Worm (Caenorhabditis elegans) whole organism, young adult: ENCODE results near the gene fbn-1.

Source experiments
- B0019.2 ChIP-seq: fragments of 200-800 bp; sonication (Bioruptor generic); conservative IDR thresholded peaks from 2 replicates; pipeline ENCODE4 v1.3.6; 2022; ENCODE audit warnings: missing genetic modification reagents, missing genetic modification characterization, missing compliant biosample characterization
- B0035.1 ChIP-seq: sonication (generic microtip); optimal IDR thresholded peaks from 2 replicates; lab custom pipeline; 2016; ENCODE audit warnings: missing genetic modification characterization, mild to moderate bottlenecking, missing compliant biosample characterization, missing genotype, missing genetic modification reagents
- F23B12.7 ChIP-seq: sonication (generic microtip); optimal IDR thresholded peaks from 2 replicates; lab custom pipeline; 2017; ENCODE audit warnings: missing genetic modification characterization, mild to moderate bottlenecking, missing compliant biosample characterization, antibody characterized with exemption, moderate library complexity; ENCODE audit not compliant: insufficient read depth
- F33H1.4 ChIP-seq: fragments of 200-800 bp; sonication (Bioruptor generic); IDR thresholded peaks from 2 replicates; pipeline ENCODE4 v1.3.6; 2022; ENCODE audit warnings: missing genetic modification reagents, missing genetic modification characterization, missing compliant biosample characterization
- F49E8.2 ChIP-seq: sonication (generic microtip); optimal IDR thresholded peaks from 3 replicates; lab custom pipeline; 2017; ENCODE audit warnings: missing genetic modification characterization, mild to moderate bottlenecking, missing compliant biosample characterization, antibody characterized with exemption, moderate library complexity; ENCODE audit not compliant: insufficient read depth
- F57A8.1 ChIP-seq: fragments of 200-800 bp; sonication (Bioruptor generic); optimal IDR thresholded peaks from 2 replicates; lab custom pipeline; 2018; ENCODE audit warnings: mild to moderate bottlenecking, missing genetic modification characterization, moderate library complexity, missing compliant biosample characterization
- K11D2.4 ChIP-seq: fragments of 200-800 bp; sonication (Bioruptor generic); IDR thresholded peaks from 2 replicates; pipeline ENCODE4 v1.3.6; 2022; ENCODE audit warnings: missing genetic modification reagents, missing genetic modification characterization, missing compliant biosample characterization
- K12H6.12 ChIP-seq: fragments of 200-800 bp; sonication (Bioruptor generic); optimal IDR thresholded peaks from 2 replicates; lab custom pipeline; 2018; ENCODE audit warnings: mild to moderate bottlenecking, missing genetic modification characterization, missing compliant biosample characterization
- Y53G8AR.9 ChIP-seq: fragments of 200-800 bp; sonication (Bioruptor generic); conservative IDR thresholded peaks from 2 replicates; pipeline ENCODE4 v1.3.6; 2022; ENCODE audit warnings: missing genetic modification reagents, missing genetic modification characterization, missing compliant biosample characterization
- aptf-3 ChIP-seq: fragments of 200-800 bp; sonication (Bioruptor generic); IDR thresholded peaks from 2 replicates; pipeline ENCODE4 v1.3.6; 2022; ENCODE audit warnings: missing genetic modification characterization, missing compliant biosample characterization
- athp-1 ChIP-seq: sonication (generic microtip); optimal IDR thresholded peaks from 2 replicates; lab custom pipeline; 2017; ENCODE audit warnings: mild to moderate bottlenecking, missing genetic modification characterization, missing compliant biosample characterization
- attf-3 ChIP-seq: fragments of 200-800 bp; sonication (Bioruptor generic); conservative IDR thresholded peaks from 2 replicates; pipeline ENCODE4 v1.3.6; 2022; ENCODE audit warnings: missing genetic modification reagents, missing genetic modification characterization, missing compliant biosample characterization
- attf-5 ChIP-seq: fragments of 200-800 bp; sonication (Bioruptor generic); optimal IDR thresholded peaks from 2 replicates; lab custom pipeline; 2018; ENCODE audit warnings: mild to moderate bottlenecking, missing genetic modification characterization, missing compliant biosample characterization
- attf-6 ChIP-seq: fragments of 200-800 bp; sonication (Bioruptor generic); IDR thresholded peaks from 2 replicates; pipeline ENCODE4 v1.3.6; 2022; ENCODE audit warnings: missing genetic modification reagents, missing genetic modification characterization, missing compliant biosample characterization
- cebp-1 ChIP-seq, 2 experiments: fragments of 200-800 bp in 1 of 2; sonication (Bioruptor generic) in 1 of 2; sonication (generic microtip) in 1 of 2; IDR thresholded peaks in 1 of 2; optimal IDR thresholded peaks in 1 of 2; 2 replicates each; pipeline versions ENCODE4 v1.3.6 to Lab custom; 2017 to 2022; ENCODE audit warnings: missing compliant biosample characterization in 2 of 2, missing genetic modification characterization in 2 of 2, mild to moderate bottlenecking in 1 of 2, missing genetic modification reagents in 1 of 2, moderate library complexity in 1 of 2
- ceh-100 ChIP-seq: fragments of 200-800 bp; sonication (Bioruptor generic); IDR thresholded peaks from 2 replicates; pipeline ENCODE4 v1.3.6; 2022; ENCODE audit warnings: missing genetic modification reagents, missing genetic modification characterization, missing compliant biosample characterization
- ceh-27 ChIP-seq: fragments of 200-800 bp; sonication (Bioruptor generic); optimal IDR thresholded peaks from 2 replicates; lab custom pipeline; 2018; ENCODE audit warnings: mild to moderate bottlenecking, missing genetic modification characterization, moderate library complexity, missing compliant biosample characterization
- ceh-91 ChIP-seq: fragments of 200-800 bp; sonication (Bioruptor generic); IDR thresholded peaks from 2 replicates; pipeline ENCODE4 v1.3.6; 2022; ENCODE audit warnings: missing genetic modification reagents, missing genetic modification characterization, missing compliant biosample characterization
- chd-7 ChIP-seq: sonication (generic microtip); optimal IDR thresholded peaks from 2 replicates; lab custom pipeline; 2016; ENCODE audit warnings: mild to moderate bottlenecking, missing genetic modification characterization, moderate library complexity, missing compliant biosample characterization
- efl-1 ChIP-seq: fragments of 150-350 bp; optimal IDR thresholded peaks from 2 replicates; lab custom pipeline; 2014; ENCODE audit warnings: missing biosample characterization, missing genetic modification reagents, missing genetic modification characterization
- egl-18 ChIP-seq: fragments of 200-800 bp; sonication (Bioruptor generic); IDR thresholded peaks from 2 replicates; pipeline ENCODE4 v1.3.6; 2022; ENCODE audit warnings: missing genetic modification reagents, missing genetic modification characterization, missing compliant biosample characterization
- egl-44 ChIP-seq: fragments of 200-800 bp; sonication (Bioruptor generic); IDR thresholded peaks from 2 replicates; pipeline ENCODE4 v1.3.6; 2022; ENCODE audit warnings: missing genetic modification reagents, missing genetic modification characterization, missing compliant biosample characterization
- egrh-3 ChIP-seq: fragments of 200-800 bp; sonication (Bioruptor generic); IDR thresholded peaks from 2 replicates; pipeline ENCODE4 v1.3.6; 2022; ENCODE audit warnings: missing genetic modification reagents, missing genetic modification characterization, missing compliant biosample characterization
- him-1 ChIP-seq: sonication (generic microtip); optimal IDR thresholded peaks from 2 replicates; lab custom pipeline; 2016; ENCODE audit warnings: missing genotype, missing genetic modification reagents, missing genetic modification characterization, missing compliant biosample characterization
- hlh-12 ChIP-seq: sonication (generic microtip); optimal IDR thresholded peaks from 2 replicates; lab custom pipeline; 2016; ENCODE audit warnings: missing genetic modification characterization, missing compliant biosample characterization
- hlh-26 ChIP-seq: fragments of 200-800 bp; sonication (Bioruptor generic); conservative IDR thresholded peaks from 2 replicates; pipeline ENCODE4 v1.3.6; 2022; ENCODE audit warnings: missing genetic modification reagents, missing genetic modification characterization, missing compliant biosample characterization
- hmg-1.2 ChIP-seq: fragments of 200-800 bp; sonication (Bioruptor generic); IDR thresholded peaks from 2 replicates; pipeline ENCODE4 v1.3.6; 2022; ENCODE audit warnings: missing genetic modification reagents, missing genetic modification characterization, missing compliant biosample characterization
- hsf-1 ChIP-seq: fragments of 200-800 bp; sonication (Bioruptor generic); IDR thresholded peaks from 2 replicates; pipeline ENCODE4 v1.3.6; 2022; ENCODE audit warnings: missing genetic modification reagents, missing genetic modification characterization, missing compliant biosample characterization
- let-526 ChIP-seq: fragments of 200-800 bp; sonication (Bioruptor generic); IDR thresholded peaks from 2 replicates; pipeline ENCODE4 v1.3.6; 2022; ENCODE audit warnings: missing genetic modification reagents, missing genetic modification characterization, missing compliant biosample characterization
- lin-26 ChIP-seq: fragments of 200-800 bp; sonication (Bioruptor generic); IDR thresholded peaks from 2 replicates; pipeline ENCODE4 v1.3.6; 2022; ENCODE audit warnings: missing genetic modification reagents, missing genetic modification characterization, missing compliant biosample characterization
- lin-35 ChIP-seq, 3 experiments: fragments of 150-350 bp in 2 of 3; sonication (generic microtip) in 1 of 3; optimal IDR thresholded peaks; 2 replicates each; lab custom pipeline; 2014 to 2018; ENCODE audit warnings: missing biosample characterization in 3 of 3, missing genetic modification characterization in 3 of 3, missing genetic modification reagents in 3 of 3
- madf-6 ChIP-seq: fragments of 200-800 bp; sonication (Bioruptor generic); IDR thresholded peaks from 2 replicates; pipeline ENCODE4 v1.3.6; 2022; ENCODE audit warnings: missing genetic modification reagents, missing genetic modification characterization, missing compliant biosample characterization
- madf-8 ChIP-seq: fragments of 200-800 bp; sonication (Bioruptor generic); conservative IDR thresholded peaks from 2 replicates; pipeline ENCODE4 v1.3.6; 2022; ENCODE audit warnings: missing genetic modification reagents, missing genetic modification characterization, missing compliant biosample characterization
- mcd-1 ChIP-seq: fragments of 200-800 bp; sonication (Bioruptor generic); IDR thresholded peaks from 2 replicates; pipeline ENCODE4 v1.3.6; 2022; ENCODE audit warnings: missing genetic modification reagents, missing genetic modification characterization, missing compliant biosample characterization
- mel-28 ChIP-seq: sonication (generic microtip); optimal IDR thresholded peaks from 2 replicates; lab custom pipeline; 2016; ENCODE audit warnings: borderline replicate concordance, mild to moderate bottlenecking, missing genetic modification characterization, missing compliant biosample characterization
- mes-4 ChIP-seq: sonication (generic microtip); optimal IDR thresholded peaks from 2 replicates; lab custom pipeline; 2016; ENCODE audit warnings: missing genotype, missing genetic modification characterization, missing compliant biosample characterization
- nfya-2 ChIP-seq: fragments of 200-800 bp; sonication (Bioruptor generic); IDR thresholded peaks from 2 replicates; pipeline ENCODE4 v1.3.6; 2022; ENCODE audit warnings: missing genetic modification reagents, missing genetic modification characterization, missing compliant biosample characterization
- nfyb-1 ChIP-seq: fragments of 200-800 bp; sonication (Bioruptor generic); IDR thresholded peaks from 2 replicates; pipeline ENCODE4 v1.3.6; 2022; ENCODE audit warnings: missing genetic modification reagents, missing genetic modification characterization, missing compliant biosample characterization
- repo-1 ChIP-seq: sonication (generic microtip); optimal IDR thresholded peaks from 2 replicates; lab custom pipeline; 2017; ENCODE audit warnings: mild to moderate bottlenecking, missing genetic modification characterization, missing compliant biosample characterization
- snpc-1.1 ChIP-seq: sonication (generic microtip); optimal IDR thresholded peaks from 2 replicates; lab custom pipeline; 2017; ENCODE audit warnings: missing genetic modification characterization, mild to moderate bottlenecking, missing compliant biosample characterization, antibody characterized with exemption, moderate library complexity, missing genotype, missing genetic modification reagents; ENCODE audit not compliant: insufficient read depth
- snpc-4 ChIP-seq, 5 experiments: fragments of 150-350 bp in 1 of 5; sonication (generic microtip) in 4 of 5; optimal IDR thresholded peaks; 2 replicates each; lab custom pipeline; 2014 to 2018; ENCODE audit warnings: missing genetic modification characterization in 5 of 5, missing biosample characterization in 3 of 5, antibody characterized with exemption in 2 of 5, mild to moderate bottlenecking in 2 of 5, missing compliant biosample characterization in 2 of 5, missing genotype in 2 of 5, moderate library complexity in 2 of 5, missing genetic modification reagents in 1 of 5
- sptf-2 ChIP-seq: fragments of 200-800 bp; sonication (Bioruptor generic); optimal IDR thresholded peaks from 2 replicates; lab custom pipeline; 2018; ENCODE audit warnings: mild to moderate bottlenecking, missing genetic modification characterization, missing compliant biosample characterization
- zfh-2 ChIP-seq: fragments of 200-800 bp; sonication (Bioruptor generic); conservative IDR thresholded peaks from 2 replicates; pipeline ENCODE4 v1.3.6; 2022; ENCODE audit warnings: missing genetic modification reagents, missing genetic modification characterization, missing compliant biosample characterization
- ztf-26 ChIP-seq: sonication (generic microtip); optimal IDR thresholded peaks from 2 replicates; lab custom pipeline; 2017; ENCODE audit warnings: missing genetic modification characterization, missing compliant biosample characterization
- ztf-3 ChIP-seq: fragments of 200-800 bp; sonication (Bioruptor generic); optimal IDR thresholded peaks from 2 replicates; lab custom pipeline; 2018; ENCODE audit warnings: mild to moderate bottlenecking, missing genetic modification characterization, missing compliant biosample characterization

The fbn-1 gene

ce11 chrIII:7659440-7659839, 34.3 kb downstream of the fbn-1 start (continued):
- TF ChIP-seq ceh-100 (GFP tag; lab: Robert Waterston, UW) (no peak), F33H1.4 (GFP tag; lab: Robert Waterston, UW) (no peak), ceh-91 (GFP tag; lab: Robert Waterston, UW) (no peak), let-526 (GFP tag; lab: Robert Waterston, UW) (no peak), aptf-3 (GFP tag; lab: Robert Waterston, UW) (no peak), ztf-26 (tag; lab: Kevin White, UChicago) (no peak), mes-4 (tag; lab: Kevin White, UChicago) (no peak), egl-18 (no peak), hlh-12 (tag; lab: Kevin White, UChicago) (no peak), K11D2.4 (GFP tag; lab: Robert Waterston, UW) (peak; percentile 41; the same call in 1 of the 2 replicates), ztf-3 (no peak), efl-1 (no peak), egl-44 (GFP tag; lab: Robert Waterston, UW) (no peak), mel-28 (tag; lab: Kevin White, UChicago) (no peak), madf-8 (no peak), nfya-2 (GFP tag; lab: Robert Waterston, UW) (no peak), sptf-2 (GFP tag; lab: Kevin White, UChicago) (no peak), attf-3 (GFP tag; lab: Robert Waterston, UW) (no peak), attf-5 (GFP tag; lab: Kevin White, UChicago) (peak; percentile 25), hmg-1.2 (GFP tag; lab: Robert Waterston, UW) (peak; percentile 48; the same call in 1 of the 2 replicates), F49E8.2 (tag; lab: Kevin White, UChicago) (no peak), lin-26 (GFP tag; lab: Robert Waterston, UW) (no peak), F23B12.7 (tag; lab: Kevin White, UChicago) (no peak), F57A8.1 (GFP tag; lab: Kevin White, UChicago) (no peak), lin-35 (GFP tag; optimal IDR thresholded peaks at IDR 0.05; lab: Kevin White, UChicago) (no peak), cebp-1 (GFP tag; IDR thresholded peaks at IDR 0.05; lab: Robert Waterston, UW) (no peak), cebp-1 (tag; optimal IDR thresholded peaks at IDR 0.05; lab: Kevin White, UChicago) (no peak), athp-1 (no peak), repo-1 (tag; lab: Kevin White, UChicago) (no peak), hsf-1 (GFP tag; lab: Robert Waterston, UW) (no peak), egrh-3 (GFP tag; lab: Robert Waterston, UW) (peak; percentile 75; the same call in 1 of the 2 replicates), snpc-1.1 (tag; lab: Kevin White, UChicago) (no peak), madf-6 (GFP tag; lab: Robert Waterston, UW) (no peak), zfh-2 (GFP tag; lab: Robert Waterston, UW) (peak; percentile 96), attf-6 (GFP tag; lab: Robert Waterston, UW) (no peak), ceh-27 (peak; percentile 49), B0035.1 (tag; lab: Kevin White, UChicago) (no peak), K12H6.12 (tag; lab: Kevin White, UChicago) (peak; percentile 78), nfyb-1 (GFP tag; lab: Robert Waterston, UW) (0 out of 2 replicates have a peak, but pooled peaks have one; percentile 8), snpc-4 (GFP tag; optimal IDR thresholded peaks at IDR 0.05; lab: Kevin White, UChicago) (no peak), snpc-4 (tag; optimal IDR thresholded peaks at IDR 0.05; lab: Kevin White, UChicago) (no peak), mcd-1 (GFP tag; lab: Robert Waterston, UW) (0 out of 2 replicates have a peak, but pooled peaks have one; percentile 15), chd-7 (tag; lab: Kevin White, UChicago) (peak; percentile 41), B0019.2 (no peak), Y53G8AR.9 (GFP tag; lab: Robert Waterston, UW) (no peak), him-1 (tag; lab: Kevin White, UChicago) (no peak), hlh-26 (GFP tag; lab: Robert Waterston, UW) (no peak)
